Fruit fly (Drosophila melanogaster) Kc167 (cell line): ENCODE measurements around the gene Ccp84Ab.

Source experiments
- Myc ChIP-seq: fragments of >200 bp; optimal IDR thresholded peaks from 2 replicates; lab custom pipeline; 2017; ENCODE audit warnings: missing external identifiers
- Sin3A ChIP-seq: fragments of >200 bp; optimal IDR thresholded peaks from 2 replicates; lab custom pipeline; 2018; ENCODE audit warnings: missing external identifiers
- h ChIP-seq: fragments of >200 bp; optimal IDR thresholded peaks from 3 replicates; lab custom pipeline; 2018; ENCODE audit warnings: missing external identifiers
- insv ChIP-seq: fragments of >200 bp; optimal IDR thresholded peaks from 3 replicates; lab custom pipeline; 2018; ENCODE audit warnings: missing external identifiers
- psq ChIP-seq: fragments of >200 bp; optimal IDR thresholded peaks from 2 replicates; lab custom pipeline; 2017; ENCODE audit warnings: missing external identifiers
- ttk ChIP-seq: sonication (Bioruptor generic); optimal IDR thresholded peaks from 2 replicates; lab custom pipeline; 2017; ENCODE audit warnings: missing external identifiers

dm6 chr3R:6692432-6692831, 10.2 kb downstream of the Ccp84Ab start, which contains the start of gene Ccp84Ad:
- TF ChIP-seq h (lab: Kevin White, UChicago), result no peak
- TF ChIP-seq ttk (lab: Kevin White, UChicago), result no peak
- no peak for TF ChIP-seq psq (lab: Kevin White, UChicago)
- no peak for TF ChIP-seq insv (lab: Kevin White, UChicago)
- no peak for TF ChIP-seq Myc
- no peak for TF ChIP-seq Sin3A
